Worm (Caenorhabditis elegans): Measurements from ENCODE around the gene rfip-2.

Gene rfip-2

ce11 chrII:691550-691949 lies 32.0 kb upstream of the rfip-2 start, which contains the start of gene T02H6.3:
TSS of gene T02H6.3 (plus strand) at chrII:691850.
- TF ChIP-seq ceh-9 (tag; optimal IDR thresholded peaks at IDR 0.05): no peak
- no peak for TF ChIP-seq nhr-23 (tag; optimal IDR thresholded peaks at IDR 0.05)
- TF ChIP-seq ztf-11 (tag; optimal IDR thresholded peaks at IDR 0.05): no peak

- TF ChIP-seq ztf-4 (tag; optimal IDR thresholded peaks at IDR 0.05): no peak
These were observed 22.6 kb upstream of the rfip-2 start, which contains the start of gene T02H6.11 for ce11 chrII:701025-701370. TSS of gene T02H6.11 (minus strand) at chrII:701125.

DNA sequence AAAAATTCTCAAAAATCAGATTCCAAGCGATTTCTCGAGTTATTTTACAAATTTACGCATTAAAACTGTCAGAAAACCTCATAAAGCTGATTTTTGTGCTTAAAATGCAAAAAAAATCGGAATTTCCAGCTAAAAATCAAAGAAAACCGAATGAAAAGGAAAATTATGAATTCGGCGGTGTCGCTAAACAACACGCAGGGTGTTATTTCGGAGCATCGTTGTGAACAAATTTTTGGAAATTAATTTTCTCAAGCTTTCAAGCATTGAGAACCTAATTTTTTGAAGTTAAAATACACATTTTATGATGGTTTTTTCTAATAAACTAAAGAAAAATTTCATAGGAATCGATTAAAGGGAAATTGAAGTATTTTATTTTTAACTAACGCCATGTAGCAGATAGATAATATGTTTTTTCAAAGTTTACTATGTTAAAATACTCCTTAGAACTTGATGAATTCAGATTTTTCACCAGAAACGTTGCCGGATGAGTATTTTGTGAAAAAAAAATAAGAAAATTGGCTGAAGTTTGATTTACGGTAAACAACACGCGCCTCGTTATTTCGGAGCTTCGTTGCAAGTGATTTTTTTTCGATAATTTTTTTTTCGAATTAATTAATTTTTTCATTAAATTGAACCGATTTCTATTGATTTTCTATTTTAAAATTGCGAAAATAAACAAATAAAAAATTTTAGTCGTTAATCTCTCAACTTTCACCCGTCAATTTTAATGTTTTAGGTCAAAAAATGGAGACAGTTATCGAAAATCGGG lies 22.0 kb upstream of the rfip-2 start, which contains the start of gene thoc-1:
Gene thoc-1, plus strand, starts transcription at position 737 of the 769 bp plus-strand sequence.
- no peak for TF ChIP-seq fkh-10 (GFP tag; optimal IDR thresholded peaks at IDR 0.05)
- TF ChIP-seq nhr-28 (tag; optimal IDR thresholded peaks at IDR 0.05): no peak
- TF ChIP-seq ceh-28 (tag; optimal IDR thresholded peaks at IDR 0.05): no peak
- no peak for TF ChIP-seq ZK546.5 (tag; optimal IDR thresholded peaks at IDR 0.05)
- TF ChIP-seq daf-12 (tag; optimal IDR thresholded peaks at IDR 0.05): no peak
- no peak for TF ChIP-seq elt-3 (tag; optimal IDR thresholded peaks at IDR 0.05)
- no peak for TF ChIP-seq pqm-1 (tag; optimal IDR thresholded peaks at IDR 0.05)
- no peak for TF ChIP-seq eor-1 (tag; optimal IDR thresholded peaks at IDR 0.05)

DNA sequence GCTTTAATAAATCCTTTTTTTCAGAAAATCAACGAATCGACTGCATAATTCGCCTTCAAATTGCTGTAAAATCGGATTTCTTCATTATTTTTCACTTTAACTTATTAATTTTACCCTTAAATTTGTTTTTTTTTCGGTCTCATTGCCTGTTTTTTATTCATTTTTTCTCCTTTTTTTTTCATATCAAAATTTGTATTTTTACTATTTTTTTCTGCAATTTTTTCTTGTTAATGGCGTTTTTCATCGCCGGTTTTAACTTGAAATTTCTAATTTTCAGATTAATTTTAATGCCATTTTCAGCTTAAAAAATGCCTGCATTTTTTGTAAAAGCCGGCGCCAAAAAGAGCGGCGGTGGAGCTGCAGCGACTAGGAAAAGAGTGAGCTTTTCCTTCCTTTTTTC lies 14.5 kb upstream of the rfip-2 start, which contains the start of gene T02H6.1:
Gene T02H6.1, plus strand, starts transcription at position 301 of the 400 bp plus-strand sequence.
- no peak for TF ChIP-seq nfya-1 (tag; optimal IDR thresholded peaks at IDR 0.05; ENCODE audit: insufficient read depth)
- TF ChIP-seq elt-1 (tag; optimal IDR thresholded peaks at IDR 0.05): no peak
- TF ChIP-seq ceh-82 (tag; optimal IDR thresholded peaks at IDR 0.05): no peak
- no peak for TF ChIP-seq lsy-12 (tag; optimal IDR thresholded peaks at IDR 0.05)
- TF ChIP-seq egl-5 (tag; optimal IDR thresholded peaks at IDR 0.05): no peak
- no peak for TF ChIP-seq nhr-12 (tag; optimal IDR thresholded peaks at IDR 0.05)
- no peak for TF ChIP-seq unc-39 (tag; optimal IDR thresholded peaks at IDR 0.05)
- TF ChIP-seq lin-15B (tag; optimal IDR thresholded peaks at IDR 0.05): no peak
- TF ChIP-seq nhr-77 (tag; optimal IDR thresholded peaks at IDR 0.05): no peak
- TF ChIP-seq mml-1 (tag; optimal IDR thresholded peaks at IDR 0.05): no peak
- no peak for TF ChIP-seq sea-2 (GFP tag; optimal IDR thresholded peaks at IDR 0.05)
- no peak for TF ChIP-seq fkh-2 (tag; optimal IDR thresholded peaks at IDR 0.05)
- TF ChIP-seq nhr-28 (tag; optimal IDR thresholded peaks at IDR 0.05): no peak
- no peak for TF ChIP-seq ztf-11 (tag; optimal IDR thresholded peaks at IDR 0.05)
- no peak for TF ChIP-seq nhr-76 (tag; optimal IDR thresholded peaks at IDR 0.05)
- no peak for TF ChIP-seq fos-1 (tag; optimal IDR thresholded peaks at IDR 0.05)
- no peak for TF ChIP-seq ama-1 (optimal IDR thresholded peaks at IDR 0.05)
- TF ChIP-seq ZK546.5 (tag; optimal IDR thresholded peaks at IDR 0.05): no peak

DNA sequence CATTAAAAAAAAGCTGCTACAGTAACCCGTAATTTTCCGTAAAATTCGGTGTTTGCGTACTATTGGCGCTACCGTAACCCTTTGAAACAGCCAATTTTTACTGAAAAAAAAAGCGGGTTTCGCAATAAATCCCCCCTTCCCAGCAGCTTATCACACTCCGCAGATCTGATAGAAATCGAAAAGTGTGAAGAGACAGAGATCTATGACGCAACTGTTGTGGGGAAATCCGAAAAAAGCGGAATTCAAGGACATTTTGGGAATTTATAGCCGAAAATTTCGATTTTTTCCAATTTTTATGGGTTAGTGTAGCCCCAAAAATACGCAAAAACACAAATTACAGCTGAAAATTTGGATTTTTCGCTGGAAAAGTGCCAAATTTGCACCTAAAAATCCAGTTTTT lies 1.7 kb upstream of the rfip-2 start:
- no peak for TF ChIP-seq tbx-2 (tag; optimal IDR thresholded peaks at IDR 0.05)
- no peak for TF ChIP-seq nhr-25 (tag; optimal IDR thresholded peaks at IDR 0.05)
- TF ChIP-seq egl-27 (tag; optimal IDR thresholded peaks at IDR 0.05): no peak
- TF ChIP-seq eor-1 (tag; optimal IDR thresholded peaks at IDR 0.05): no peak
- TF ChIP-seq nfya-1 (tag; optimal IDR thresholded peaks at IDR 0.05; ENCODE audit: insufficient read depth): no peak
- no peak for TF ChIP-seq elt-1 (tag; optimal IDR thresholded peaks at IDR 0.05)
- no peak for TF ChIP-seq skn-1 (tag; optimal IDR thresholded peaks at IDR 0.05)
- TF ChIP-seq nhr-12 (tag; optimal IDR thresholded peaks at IDR 0.05): no peak
- no peak for TF ChIP-seq nhr-67 (tag; optimal IDR thresholded peaks at IDR 0.05)
- no peak for TF ChIP-seq ztf-4 (tag; optimal IDR thresholded peaks at IDR 0.05)
- no peak for TF ChIP-seq R02D3.7 (tag; optimal IDR thresholded peaks at IDR 0.05)
- TF ChIP-seq nhr-11 (tag; optimal IDR thresholded peaks at IDR 0.05): no peak
- no peak for TF ChIP-seq egl-5 (tag; optimal IDR thresholded peaks at IDR 0.05)
- no peak for TF ChIP-seq unc-62 (GFP tag; optimal IDR thresholded peaks at IDR 0.05)
- TF ChIP-seq fkh-10 (GFP tag; optimal IDR thresholded peaks at IDR 0.05): no peak
- TF ChIP-seq sea-2 (GFP tag; optimal IDR thresholded peaks at IDR 0.05): no peak
- TF ChIP-seq pha-4 (tag; optimal IDR thresholded peaks at IDR 0.05): no peak
- TF ChIP-seq ceh-9 (tag; optimal IDR thresholded peaks at IDR 0.05): no peak
- no peak for TF ChIP-seq snpc-4 (tag; optimal IDR thresholded peaks at IDR 0.05)

All from whole organism, L3 larva.